Worm (Caenorhabditis elegans) whole organism, midembryonic: ENCODE results near the gene F56D1.1.

ENCODE experiments used
- T22C8.4 ChIP-seq: fragments of 200-800 bp; sonication (Bioruptor generic); IDR thresholded peaks from 2 replicates; pipeline ENCODE4 v1.3.6; 2022; ENCODE audit warnings: missing genetic modification characterization, missing compliant biosample characterization
- cog-1 ChIP-seq: sonication (generic microtip); optimal IDR thresholded peaks from 2 replicates; lab custom pipeline; 2016; ENCODE audit warnings: missing genetic modification characterization, missing compliant biosample characterization
- flt-1 ChIP-seq: fragments of 200-800 bp; sonication (Bioruptor generic); IDR thresholded peaks from 2 replicates; pipeline ENCODE4 v1.3.6; 2022; ENCODE audit warnings: missing genetic modification characterization, missing compliant biosample characterization
- ref-1 ChIP-seq: fragments of 200-800 bp; sonication (Bioruptor generic); conservative IDR thresholded peaks from 2 replicates; pipeline ENCODE4 v1.3.6; 2022; ENCODE audit warnings: missing genetic modification reagents, missing genetic modification characterization, missing compliant biosample characterization
- tab-1 ChIP-seq: fragments of 200-800 bp; sonication (Bioruptor generic); IDR thresholded peaks from 2 replicates; pipeline ENCODE4 v1.3.6; 2022; ENCODE audit warnings: missing genetic modification characterization, missing compliant biosample characterization
- ztf-23 ChIP-seq: fragments of 200-800 bp; sonication (Bioruptor generic); IDR thresholded peaks from 2 replicates; pipeline ENCODE4 v1.3.6; 2022; ENCODE audit warnings: missing genetic modification reagents, missing genetic modification characterization, missing compliant biosample characterization
- ztf-29 ChIP-seq: fragments of 200-800 bp; sonication (Bioruptor generic); IDR thresholded peaks from 2 replicates; pipeline ENCODE4 v1.3.6; 2022; ENCODE audit warnings: missing genetic modification reagents, missing genetic modification characterization, missing compliant biosample characterization

DNA sequence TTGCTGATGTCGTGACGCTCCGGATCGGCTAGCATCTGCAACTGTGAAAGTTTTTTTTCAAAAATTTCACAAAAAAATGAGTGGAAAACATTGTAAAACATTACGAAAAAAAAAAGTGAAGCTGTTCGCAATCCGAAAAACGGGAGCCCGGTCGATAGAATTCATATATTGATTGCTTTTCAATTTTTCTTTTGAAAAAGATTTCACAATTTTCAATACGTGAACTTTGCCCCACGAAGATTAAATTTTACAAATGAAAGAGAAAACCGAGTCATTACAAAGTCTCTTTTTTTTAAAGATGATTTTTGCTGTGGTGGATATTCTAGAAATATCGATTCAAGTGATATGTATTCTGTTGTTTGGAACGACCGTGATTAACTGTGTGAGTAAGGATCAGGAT, 16.0 kb downstream of the F56D1.1 start, which contains the start of gene F12A10.6:
- TF ChIP-seq T22C8.4 (GFP tag; lab: Robert Waterston, UW) (no peak), ztf-29 (GFP tag; lab: Robert Waterston, UW) (no peak), cog-1 (no peak), tab-1 (GFP tag; lab: Robert Waterston, UW) (no peak), ref-1 (GFP tag; lab: Robert Waterston, UW) (no peak), flt-1 (GFP tag; lab: Robert Waterston, UW) (no peak), ztf-23 (GFP tag; lab: Robert Waterston, UW) (no peak)
